Fruit fly (Drosophila melanogaster) whole organism, embryonic: ENCODE measurements around the gene CG10866.

Experiments
- Ada2b ChIP-seq: fragments of 200-800 bp; sonication (Bioruptor generic); IDR thresholded peaks from 2 replicates; pipeline ENCODE4 v1.3.6; 2022; ENCODE audit warnings: missing biosample characterization, missing genetic modification characterization
- Asciz ChIP-seq: fragments of 200-800 bp; sonication (Bioruptor generic); optimal IDR thresholded peaks from 2 replicates; lab custom pipeline; 2017; ENCODE audit warnings: missing biosample characterization, mild to moderate bottlenecking, missing genetic modification characterization, missing genetic modification reagents
- Bgb ChIP-seq: fragments of 200-800 bp; sonication (Bioruptor generic); IDR thresholded peaks from 2 replicates; pipeline ENCODE4 v1.3.6; 2022; ENCODE audit warnings: missing biosample characterization, missing genetic modification characterization; ENCODE audit not compliant: partially characterized antibody
- Blimp-1 ChIP-seq: fragments of 200-800 bp; sonication (Bioruptor generic); optimal IDR thresholded peaks from 3 replicates; lab custom pipeline; 2018; ENCODE audit warnings: missing biosample characterization, missing genetic modification characterization, mild to moderate bottlenecking, moderate library complexity, missing genetic modification reagents
- CG12236 ChIP-seq: fragments of 200-800 bp; sonication (Bioruptor generic); optimal IDR thresholded peaks from 2 replicates; lab custom pipeline; 2016; ENCODE audit warnings: missing biosample characterization, missing genetic modification characterization
- CG12769 ChIP-seq: fragments of 200-800 bp; sonication (Bioruptor generic); optimal IDR thresholded peaks from 2 replicates; lab custom pipeline; 2019; ENCODE audit warnings: missing biosample characterization, mild to moderate bottlenecking, missing genetic modification characterization, moderate library complexity
- CG15696 ChIP-seq: fragments of 200-800 bp; sonication (Bioruptor generic); optimal IDR thresholded peaks from 2 replicates; lab custom pipeline; 2019; ENCODE audit warnings: missing biosample characterization, mild to moderate bottlenecking, missing genetic modification characterization, moderate library complexity
- CG17359 ChIP-seq: fragments of 200-800 bp; sonication (Bioruptor generic); optimal IDR thresholded peaks from 3 replicates; lab custom pipeline; 2018; ENCODE audit warnings: missing biosample characterization, mild to moderate bottlenecking, missing genetic modification characterization, moderate library complexity
- CG17361 ChIP-seq: fragments of 200-800 bp; sonication (Bioruptor generic); IDR thresholded peaks from 3 replicates; pipeline ENCODE4 v1.3.6; 2022; ENCODE audit warnings: missing biosample characterization, missing genetic modification characterization
- CG17829 ChIP-seq: fragments of 200-800 bp; optimal IDR thresholded peaks from 2 replicates; lab custom pipeline; 2019; ENCODE audit warnings: missing biosample characterization, mild to moderate bottlenecking, missing genetic modification characterization, moderate library complexity
- CG2199 ChIP-seq: fragments of 200-800 bp; sonication (Bioruptor generic); IDR thresholded peaks from 3 replicates; pipeline ENCODE4 v1.3.6; 2022; ENCODE audit warnings: missing biosample characterization, missing genetic modification characterization
- CG33213 ChIP-seq: fragments of 200-800 bp; sonication (Bioruptor generic); optimal IDR thresholded peaks from 3 replicates; lab custom pipeline; 2016; ENCODE audit warnings: missing biosample characterization, missing genetic modification characterization
- CG4282 ChIP-seq: fragments of 200-800 bp; sonication (Bioruptor generic); optimal IDR thresholded peaks from 2 replicates; lab custom pipeline; 2016; ENCODE audit warnings: missing biosample characterization, missing genetic modification characterization
- CG7786 ChIP-seq: fragments of 200-800 bp; sonication (Bioruptor generic); optimal IDR thresholded peaks from 2 replicates; lab custom pipeline; 2016; ENCODE audit warnings: missing biosample characterization, missing genetic modification characterization
- CG8388 ChIP-seq: fragments of 200-800 bp; sonication (Bioruptor generic); optimal IDR thresholded peaks from 2 replicates; lab custom pipeline; 2019; ENCODE audit warnings: missing biosample characterization, mild to moderate bottlenecking, missing genetic modification characterization, moderate library complexity
- CG9437 ChIP-seq: fragments of 200-800 bp; sonication (Bioruptor generic); optimal IDR thresholded peaks from 2 replicates; lab custom pipeline; 2018; ENCODE audit warnings: missing biosample characterization, mild to moderate bottlenecking, missing genetic modification characterization
- CG9609 ChIP-seq: fragments of 200-800 bp; sonication (Bioruptor generic); optimal IDR thresholded peaks from 3 replicates; lab custom pipeline; 2016; ENCODE audit warnings: missing biosample characterization, missing genetic modification characterization
- CG9797 ChIP-seq: fragments of 200-800 bp; sonication (Bioruptor generic); optimal IDR thresholded peaks from 3 replicates; lab custom pipeline; 2018; ENCODE audit warnings: missing biosample characterization, mild to moderate bottlenecking, missing genetic modification characterization
- CTCF ChIP-seq: fragments of 200-800 bp; sonication (Bioruptor generic); optimal IDR thresholded peaks from 2 replicates; lab custom pipeline; 2017; ENCODE audit warnings: missing biosample characterization, mild to moderate bottlenecking, missing genetic modification characterization, moderate library complexity
- D19A ChIP-seq: fragments of 200-800 bp; optimal IDR thresholded peaks from 3 replicates; lab custom pipeline; 2019; ENCODE audit warnings: missing biosample characterization, mild to moderate bottlenecking, missing genetic modification characterization, moderate library complexity
- D19B ChIP-seq: fragments of 200-800 bp; sonication (Bioruptor generic); optimal IDR thresholded peaks from 2 replicates; lab custom pipeline; 2017; ENCODE audit warnings: missing biosample characterization, mild to moderate bottlenecking, missing genetic modification characterization
- Dip2 ChIP-seq: fragments of 200-800 bp; sonication (Bioruptor generic); IDR thresholded peaks from 2 replicates; pipeline ENCODE4 v1.3.6; 2022; ENCODE audit warnings: missing biosample characterization, missing genetic modification characterization
- Dip3 ChIP-seq: fragments of 200-800 bp; sonication (Bioruptor generic); optimal IDR thresholded peaks from 3 replicates; lab custom pipeline; 2016; ENCODE audit warnings: missing biosample characterization, missing genetic modification characterization
- Doc2 ChIP-seq: fragments of 200-800 bp; sonication (Bioruptor generic); IDR thresholded peaks from 2 replicates; pipeline ENCODE4 v1.3.6; 2022; ENCODE audit warnings: missing biosample characterization, missing genetic modification characterization
- H2.0 ChIP-seq: fragments of 200-800 bp; sonication (Bioruptor generic); IDR thresholded peaks from 2 replicates; pipeline ENCODE4 v1.3.6; 2022; ENCODE audit warnings: missing biosample characterization, missing genetic modification characterization
- HLH4C ChIP-seq: fragments of 200-800 bp; sonication (Bioruptor generic); IDR thresholded peaks from 3 replicates; pipeline ENCODE4 v1.3.6; 2022; ENCODE audit warnings: missing biosample characterization, missing genetic modification characterization; ENCODE audit not compliant: partially characterized antibody
- Hmx ChIP-seq: fragments of 200-800 bp; sonication (Bioruptor generic); optimal IDR thresholded peaks from 2 replicates; lab custom pipeline; 2016; ENCODE audit warnings: missing biosample characterization, missing genetic modification characterization
- Hsf ChIP-seq: fragments of 200-800 bp; sonication (Bioruptor generic); optimal IDR thresholded peaks from 3 replicates; lab custom pipeline; 2016; ENCODE audit warnings: missing biosample characterization, missing genetic modification characterization
- Neu2 ChIP-seq: fragments of 200-800 bp; sonication (Bioruptor generic); optimal IDR thresholded peaks from 3 replicates; lab custom pipeline; 2016; ENCODE audit warnings: missing biosample characterization, missing genetic modification characterization, borderline replicate concordance
- Scr ChIP-seq: fragments of 200-800 bp; sonication (Bioruptor generic); IDR thresholded peaks from 2 replicates; pipeline ENCODE4 v1.3.6; 2022; ENCODE audit warnings: missing biosample characterization, missing genetic modification characterization; ENCODE audit not compliant: partially characterized antibody
- Stat92E ChIP-seq, 3 experiments: fragments of >200 bp in 2 of 3; fragments of 200-800 bp in 1 of 3; sonication (Bioruptor generic) in 1 of 3; optimal IDR thresholded peaks; 2 replicates each; lab custom pipeline; 2017 to 2019; ENCODE audit warnings: missing biosample characterization in 3 of 3, missing genetic modification characterization in 3 of 3, mild to moderate bottlenecking in 1 of 3, moderate library complexity in 1 of 3
- TFAM ChIP-seq: fragments of 200-800 bp; sonication (Bioruptor generic); optimal IDR thresholded peaks from 2 replicates; lab custom pipeline; 2017; ENCODE audit warnings: missing biosample characterization, missing genetic modification characterization, inconsistent platforms
- chn ChIP-seq: fragments of 200-800 bp; sonication (Bioruptor generic); optimal IDR thresholded peaks from 2 replicates; lab custom pipeline; 2016; ENCODE audit warnings: missing biosample characterization, missing genetic modification characterization
- ci ChIP-seq: fragments of 200-800 bp; sonication (Bioruptor generic); IDR thresholded peaks from 3 replicates; pipeline ENCODE4 v1.3.6; 2022; ENCODE audit warnings: missing biosample characterization, missing genetic modification characterization
- danr ChIP-seq: fragments of 200-800 bp; sonication (Bioruptor generic); IDR thresholded peaks from 2 replicates; pipeline ENCODE4 v1.3.6; 2022; ENCODE audit warnings: missing biosample characterization, missing genetic modification characterization
- dmrt11E ChIP-seq: fragments of 200-800 bp; sonication (Bioruptor generic); optimal IDR thresholded peaks from 3 replicates; lab custom pipeline; 2018; ENCODE audit warnings: missing biosample characterization, mild to moderate bottlenecking, missing genetic modification characterization, moderate library complexity
- eyg ChIP-seq: fragments of 200-800 bp; sonication (Bioruptor generic); optimal IDR thresholded peaks from 3 replicates; lab custom pipeline; 2016; ENCODE audit warnings: missing biosample characterization, missing genetic modification characterization
- gcm2 ChIP-seq: fragments of 200-800 bp; sonication (Bioruptor generic); optimal IDR thresholded peaks from 2 replicates; lab custom pipeline; 2016; ENCODE audit warnings: missing biosample characterization, missing genetic modification characterization
- gsb ChIP-seq: fragments of 200-800 bp; sonication (Bioruptor generic); IDR thresholded peaks from 2 replicates; pipeline ENCODE4 v1.3.6; 2022; ENCODE audit warnings: missing biosample characterization, missing genetic modification characterization
- lilli ChIP-seq: fragments of 200-800 bp; sonication (Bioruptor generic); optimal IDR thresholded peaks from 3 replicates; lab custom pipeline; 2016; ENCODE audit warnings: missing biosample characterization, missing genetic modification characterization
- pnt ChIP-seq: fragments of 200-800 bp; sonication (Bioruptor generic); optimal IDR thresholded peaks from 3 replicates; lab custom pipeline; 2016; ENCODE audit warnings: missing biosample characterization, missing genetic modification characterization
- repo ChIP-seq: fragments of 200-800 bp; sonication (Bioruptor generic); optimal IDR thresholded peaks from 2 replicates; lab custom pipeline; 2016; ENCODE audit warnings: missing biosample characterization, missing genetic modification characterization
- sd ChIP-seq: fragments of 200-800 bp; sonication (Bioruptor generic); optimal IDR thresholded peaks from 3 replicates; lab custom pipeline; 2018; ENCODE audit warnings: missing biosample characterization, mild to moderate bottlenecking, missing genetic modification characterization, moderate library complexity
- shn ChIP-seq: fragments of 200-800 bp; sonication (Bioruptor generic); optimal IDR thresholded peaks from 3 replicates; lab custom pipeline; 2016; ENCODE audit warnings: missing biosample characterization, missing genetic modification characterization
- slou ChIP-seq: fragments of 200-800 bp; sonication (Bioruptor generic); optimal IDR thresholded peaks from 3 replicates; lab custom pipeline; 2016; ENCODE audit warnings: missing biosample characterization, missing genetic modification characterization
- sna ChIP-seq: fragments of 200-800 bp; sonication (Bioruptor generic); IDR thresholded peaks from 2 replicates; pipeline ENCODE4 v1.3.6; 2022; ENCODE audit warnings: missing biosample characterization, missing genetic modification characterization; ENCODE audit not compliant: partially characterized antibody
- stwl ChIP-seq: fragments of 200-800 bp; sonication (Bioruptor generic); optimal IDR thresholded peaks from 3 replicates; lab custom pipeline; 2018; ENCODE audit warnings: missing biosample characterization, mild to moderate bottlenecking, missing genetic modification characterization, moderate library complexity
- tio ChIP-seq: fragments of 200-800 bp; sonication (Bioruptor generic); optimal IDR thresholded peaks from 2 replicates; lab custom pipeline; 2017; ENCODE audit warnings: missing biosample characterization, missing genetic modification characterization, inconsistent platforms
- trem ChIP-seq: fragments of 200-800 bp; optimal IDR thresholded peaks from 3 replicates; lab custom pipeline; 2019; ENCODE audit warnings: missing biosample characterization, mild to moderate bottlenecking, missing genetic modification characterization, moderate library complexity
- z ChIP-seq: fragments of 200-800 bp; sonication (Bioruptor generic); IDR thresholded peaks from 3 replicates; pipeline ENCODE4 v1.3.6; 2022; ENCODE audit warnings: missing biosample characterization, missing genetic modification characterization
- zen2 ChIP-seq: fragments of 200-800 bp; sonication (Bioruptor generic); IDR thresholded peaks from 3 replicates; pipeline ENCODE4 v1.3.6; 2022; ENCODE audit warnings: missing biosample characterization, missing genetic modification characterization; ENCODE audit not compliant: partially characterized antibody
- zf30C ChIP-seq: fragments of 200-800 bp; sonication (Bioruptor generic); optimal IDR thresholded peaks from 3 replicates; lab custom pipeline; 2018; ENCODE audit warnings: missing biosample characterization, mild to moderate bottlenecking, missing genetic modification characterization

Gene CG10866

dm6 chr3L:3930930-3931329, 6.9 kb downstream of the CG10866 start:
- no peak for TF ChIP-seq gsb (GFP tag; lab: Robert Waterston, UW)
- TF ChIP-seq sna (GFP tag; lab: Robert Waterston, UW) = no peak
- TF ChIP-seq Stat92E (GFP tag; optimal IDR thresholded peaks at IDR 0.05; lab: Kevin White, UChicago) = no peak
- no peak for TF ChIP-seq sd (tag; lab: Kevin White, UChicago)
- no peak for TF ChIP-seq Ada2b
- no peak for TF ChIP-seq Scr (GFP tag; lab: Robert Waterston, UW)
- no peak for TF ChIP-seq CG9797 (GFP tag; lab: Kevin White, UChicago)
- TF ChIP-seq eyg = no peak
- no peak for TF ChIP-seq repo (GFP tag; lab: Kevin White, UChicago)
- TF ChIP-seq Dip3 = no peak
- 0 out of 3 replicates have a peak, but pooled peaks have one; percentile 43 for TF ChIP-seq ci
- no peak for TF ChIP-seq gcm2
- peak; percentile 37 for TF ChIP-seq tio (GFP tag; lab: Kevin White, UChicago)
- TF ChIP-seq CG17359 (tag; lab: Kevin White, UChicago) = peak; percentile 2
- TF ChIP-seq Hsf (GFP tag; lab: Kevin White, UChicago) = no peak
- TF ChIP-seq danr (GFP tag; lab: Robert Waterston, UW) = no peak
- no peak for TF ChIP-seq shn (GFP tag; lab: Kevin White, UChicago)
- peak; percentile 8 for TF ChIP-seq Asciz (GFP tag; lab: Kevin White, UChicago)
- no peak for TF ChIP-seq z (GFP tag; lab: Robert Waterston, UW)
- TF ChIP-seq D19A (tag; lab: Kevin White, UChicago) = no peak
- TF ChIP-seq Neu2 (GFP tag; lab: Kevin White, UChicago) = no peak
- TF ChIP-seq CG4282 (GFP tag; lab: Kevin White, UChicago) = no peak
- TF ChIP-seq Doc2 (GFP tag; lab: Robert Waterston, UW) = no peak
- TF ChIP-seq CG12769 = no peak
- peak; percentile 31; the same call in 1 of the 2 replicates for TF ChIP-seq Bgb (GFP tag; lab: Robert Waterston, UW)
- TF ChIP-seq CG17361 = no peak
- no peak for TF ChIP-seq CG15696
- TF ChIP-seq CG33213 = no peak
- TF ChIP-seq slou (GFP tag; lab: Kevin White, UChicago) = no peak
- TF ChIP-seq CG2199 = peak; percentile 79; the same call in 1 of the 3 replicates
- TF ChIP-seq chn (GFP tag; lab: Kevin White, UChicago) = no peak
- no peak for TF ChIP-seq CG12236 (GFP tag; lab: Kevin White, UChicago)
- peak; percentile 29 for TF ChIP-seq Blimp-1 (GFP tag; lab: Kevin White, UChicago)
- TF ChIP-seq CG9609 = no peak
- TF ChIP-seq HLH4C (GFP tag; lab: Robert Waterston, UW) = 0 out of 3 replicates have a peak, but pooled peaks have one; percentile 33
- peak; percentile 30 for TF ChIP-seq CTCF (GFP tag; lab: Kevin White, UChicago)
- no peak for TF ChIP-seq CG8388 (GFP tag; lab: Kevin White, UChicago)
- no peak for TF ChIP-seq CG17829 (tag; lab: Kevin White, UChicago)
- no peak for TF ChIP-seq CG7786
- no peak for TF ChIP-seq D19B (GFP tag; lab: Kevin White, UChicago)
- no peak for TF ChIP-seq trem (tag; lab: Kevin White, UChicago)
- TF ChIP-seq zen2 = no peak
- TF ChIP-seq lilli = no peak
- TF ChIP-seq H2.0 = no peak
- TF ChIP-seq TFAM = no peak
- no peak for TF ChIP-seq zf30C (GFP tag; lab: Kevin White, UChicago)
- TF ChIP-seq stwl (tag; lab: Kevin White, UChicago) = no peak
- TF ChIP-seq pnt (GFP tag; lab: Kevin White, UChicago) = no peak
- TF ChIP-seq dmrt11E (tag; lab: Kevin White, UChicago) = no peak
- no peak for TF ChIP-seq Dip2 (GFP tag; lab: Robert Waterston, UW)
- no peak for TF ChIP-seq Hmx (GFP tag; lab: Kevin White, UChicago)
- peak; percentile 15 for TF ChIP-seq CG9437
